Worm (Caenorhabditis elegans): ENCODE results near the gene Y81G3A.4.

- TF ChIP-seq nhr-76 (tag; optimal IDR thresholded peaks at IDR 0.05), result no peak
- no peak for TF ChIP-seq unc-62 (GFP tag; optimal IDR thresholded peaks at IDR 0.05 in 1 of 2)
- no peak for TF ChIP-seq unc-62 (tag; optimal IDR thresholded peaks at IDR 0.05)
- no peak for TF ChIP-seq ctbp-1 (GFP tag; IDR thresholded peaks at IDR 0.05)
- no peak for TF ChIP-seq nhr-11 (tag; optimal IDR thresholded peaks at IDR 0.05)
Measured at ce11 chrII:13130576-13130975, 39.4 kb downstream of the Y81G3A.4 start.

Measured in whole organism, L4 larva.